Worm (Caenorhabditis elegans) whole organism, mixed stage, embryonic: ENCODE results near the gene F21C10.7.

Experiments used
- M03D4.4 ChIP-seq: sonication (generic microtip); optimal IDR thresholded peaks from 2 replicates; lab custom pipeline; 2017; ENCODE audit warnings: mild to moderate bottlenecking, missing genetic modification characterization, missing compliant biosample characterization
- bed-3 ChIP-seq: fragments of 200-800 bp; sonication (Bioruptor generic); optimal IDR thresholded peaks from 3 replicates; lab custom pipeline; 2018; ENCODE audit warnings: mild to moderate bottlenecking, missing genetic modification characterization, moderate library complexity, missing compliant biosample characterization
- blmp-1 ChIP-seq: fragments of 150-350 bp; optimal IDR thresholded peaks from 2 replicates; lab custom pipeline; 2014; ENCODE audit warnings: missing biosample characterization, missing genetic modification characterization
- ceh-39 ChIP-seq: fragments of 150-350 bp; optimal IDR thresholded peaks from 2 replicates; lab custom pipeline; 2014; ENCODE audit warnings: missing biosample characterization, missing genetic modification characterization
- ceh-43 ChIP-seq: fragments of 200-800 bp; sonication (Bioruptor generic); optimal IDR thresholded peaks from 2 replicates; lab custom pipeline; 2018; ENCODE audit warnings: mild to moderate bottlenecking, missing genetic modification characterization, moderate library complexity, missing compliant biosample characterization
- ceh-83 ChIP-seq: fragments of 200-800 bp; sonication (Bioruptor generic); optimal IDR thresholded peaks from 2 replicates; lab custom pipeline; 2018; ENCODE audit warnings: mild to moderate bottlenecking, missing genetic modification characterization, missing compliant biosample characterization
- ces-1 ChIP-seq: fragments of 150-350 bp; optimal IDR thresholded peaks from 2 replicates; lab custom pipeline; 2014; ENCODE audit warnings: missing biosample characterization, missing genetic modification reagents, missing genetic modification characterization
- cnd-1 ChIP-seq: fragments of 200-800 bp; sonication (Bioruptor generic); optimal IDR thresholded peaks from 2 replicates; lab custom pipeline; 2018; ENCODE audit warnings: mild to moderate bottlenecking, missing genetic modification characterization, missing compliant biosample characterization
- drap-1 ChIP-seq: fragments of 200-800 bp; sonication (Bioruptor generic); optimal IDR thresholded peaks from 3 replicates; lab custom pipeline; 2018; ENCODE audit warnings: mild to moderate bottlenecking, missing genetic modification characterization, missing compliant biosample characterization
- elt-1 ChIP-seq: sonication (generic microtip); optimal IDR thresholded peaks from 2 replicates; lab custom pipeline; 2017; ENCODE audit warnings: missing genetic modification characterization, mild to moderate bottlenecking, missing compliant biosample characterization, antibody characterized with exemption, moderate library complexity, borderline replicate concordance; ENCODE audit not compliant: insufficient read depth
- ham-2 ChIP-seq: fragments of 200-800 bp; sonication (Bioruptor generic); optimal IDR thresholded peaks from 2 replicates; lab custom pipeline; 2018; ENCODE audit warnings: mild to moderate bottlenecking, missing genetic modification characterization, missing compliant biosample characterization
- hlh-1 ChIP-seq: fragments of 150-350 bp; optimal IDR thresholded peaks from 2 replicates; lab custom pipeline; 2014; ENCODE audit warnings: missing biosample characterization, missing genetic modification reagents, missing genetic modification characterization
- lin-13 ChIP-seq: fragments of 150-350 bp; optimal IDR thresholded peaks from 2 replicates; lab custom pipeline; 2014; ENCODE audit warnings: missing biosample characterization, missing genetic modification characterization
- lin-32 ChIP-seq: fragments of 200-800 bp; sonication (Bioruptor generic); optimal IDR thresholded peaks from 2 replicates; lab custom pipeline; 2018; ENCODE audit warnings: mild to moderate bottlenecking, missing genetic modification characterization, missing compliant biosample characterization
- lsy-2 ChIP-seq: fragments of 150-350 bp; optimal IDR thresholded peaks from 2 replicates; lab custom pipeline; 2014; ENCODE audit warnings: missing biosample characterization, missing genetic modification characterization
- mab-5 ChIP-seq: fragments of 150-350 bp; optimal IDR thresholded peaks from 2 replicates; lab custom pipeline; 2014; ENCODE audit warnings: missing biosample characterization, missing genetic modification characterization
- mep-1 ChIP-seq: fragments of 150-350 bp; optimal IDR thresholded peaks from 2 replicates; lab custom pipeline; 2017; ENCODE audit warnings: missing biosample characterization, missing genetic modification reagents, missing genetic modification characterization, inconsistent platforms
- mls-2 ChIP-seq: sonication (generic microtip); optimal IDR thresholded peaks from 2 replicates; lab custom pipeline; 2016; ENCODE audit warnings: mild to moderate bottlenecking, missing genetic modification characterization, moderate library complexity, missing compliant biosample characterization
- nhr-12 ChIP-seq: fragments of 150-350 bp; optimal IDR thresholded peaks from 2 replicates; lab custom pipeline; 2014; ENCODE audit warnings: missing biosample characterization, missing genetic modification characterization
- nhr-2 ChIP-seq: fragments of 150-350 bp; optimal IDR thresholded peaks from 2 replicates; lab custom pipeline; 2014; ENCODE audit warnings: missing biosample characterization, missing genetic modification characterization
- nhr-237 ChIP-seq: fragments of 150-350 bp; optimal IDR thresholded peaks from 2 replicates; lab custom pipeline; 2014; ENCODE audit warnings: missing biosample characterization, missing genetic modification characterization
- nhr-28 ChIP-seq: fragments of 150-350 bp; optimal IDR thresholded peaks from 2 replicates; lab custom pipeline; 2014; ENCODE audit warnings: missing biosample characterization, missing genetic modification characterization
- nhr-76 ChIP-seq: sonication (generic microtip); optimal IDR thresholded peaks from 2 replicates; lab custom pipeline; 2017; ENCODE audit warnings: missing biosample characterization, missing genetic modification characterization
- pha-4 ChIP-seq: fragments of 150-350 bp; optimal IDR thresholded peaks from 2 replicates; lab custom pipeline; 2018; ENCODE audit warnings: missing biosample characterization, missing genetic modification reagents, missing genetic modification characterization
- sem-2 ChIP-seq: fragments of 200-800 bp; sonication (Bioruptor generic); optimal IDR thresholded peaks from 2 replicates; lab custom pipeline; 2018; ENCODE audit warnings: mild to moderate bottlenecking, missing genetic modification characterization, missing compliant biosample characterization
- snpc-4 ChIP-seq: fragments of 150-350 bp; optimal IDR thresholded peaks from 2 replicates; lab custom pipeline; 2014; ENCODE audit warnings: missing biosample characterization, missing genetic modification characterization
- sptf-1 ChIP-seq: sonication (generic microtip); optimal IDR thresholded peaks from 2 replicates; lab custom pipeline; 2017; ENCODE audit warnings: mild to moderate bottlenecking, missing genetic modification characterization, moderate library complexity, missing compliant biosample characterization
- tbx-8 ChIP-seq: fragments of 200-800 bp; sonication (Bioruptor generic); optimal IDR thresholded peaks from 2 replicates; lab custom pipeline; 2018; ENCODE audit warnings: mild to moderate bottlenecking, missing genetic modification characterization, moderate library complexity, missing compliant biosample characterization
- unc-120 ChIP-seq: sonication (generic microtip); optimal IDR thresholded peaks from 2 replicates; lab custom pipeline; 2017; ENCODE audit warnings: missing genetic modification characterization, missing compliant biosample characterization; ENCODE audit not compliant: poor library complexity, severe bottlenecking
- unc-39 ChIP-seq: fragments of 150-350 bp; optimal IDR thresholded peaks from 2 replicates; lab custom pipeline; 2014; ENCODE audit warnings: missing biosample characterization, missing genetic modification characterization
- unc-62 ChIP-seq: fragments of 150-350 bp; optimal IDR thresholded peaks from 2 replicates; lab custom pipeline; 2014; ENCODE audit warnings: missing biosample characterization, missing genetic modification reagents, missing genetic modification characterization
- zip-8 ChIP-seq: fragments of 150-350 bp; optimal IDR thresholded peaks from 2 replicates; lab custom pipeline; 2014; ENCODE audit warnings: missing biosample characterization, missing genetic modification characterization
- ztf-11 ChIP-seq: fragments of 150-350 bp; optimal IDR thresholded peaks from 2 replicates; lab custom pipeline; 2014; ENCODE audit warnings: missing biosample characterization, missing genetic modification characterization

Gene F21C10.7

DNA sequence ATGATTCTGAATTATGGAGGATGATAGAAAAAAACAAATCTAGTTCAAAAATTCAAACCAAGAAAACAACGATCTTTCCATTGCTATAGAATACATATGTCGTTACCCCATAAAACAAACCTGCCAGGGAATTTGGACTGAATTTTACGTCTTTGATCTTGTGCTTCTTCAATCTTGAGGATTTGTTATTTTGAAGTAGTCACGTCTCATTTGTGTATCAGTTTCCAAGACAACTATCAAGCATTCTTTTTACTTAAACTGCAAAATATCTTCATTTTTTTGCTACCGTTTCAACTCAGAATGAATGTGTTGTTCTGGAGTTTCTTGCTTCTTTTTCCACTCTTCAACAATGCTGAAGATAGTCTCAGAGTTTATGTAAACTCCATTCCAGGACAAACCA is 18.2 kb downstream of the F21C10.7 start, which contains the start of gene F21C10.19:
Gene F21C10.19, plus strand, starts transcription at position 301 of the 400 bp plus-strand sequence.
- no peak for TF ChIP-seq pha-4
- no peak for TF ChIP-seq nhr-12 (tag; lab: Kevin White, UChicago)
- TF ChIP-seq blmp-1: no peak
- no peak for TF ChIP-seq lsy-2 (tag; lab: Kevin White, UChicago)
- TF ChIP-seq ceh-83: no peak
- no peak for TF ChIP-seq unc-62 (GFP tag; lab: Kevin White, UChicago)
- no peak for TF ChIP-seq nhr-237 (tag; lab: Kevin White, UChicago)
- no peak for TF ChIP-seq cnd-1
- no peak for TF ChIP-seq mep-1 (tag; lab: Kevin White, UChicago)

DNA sequence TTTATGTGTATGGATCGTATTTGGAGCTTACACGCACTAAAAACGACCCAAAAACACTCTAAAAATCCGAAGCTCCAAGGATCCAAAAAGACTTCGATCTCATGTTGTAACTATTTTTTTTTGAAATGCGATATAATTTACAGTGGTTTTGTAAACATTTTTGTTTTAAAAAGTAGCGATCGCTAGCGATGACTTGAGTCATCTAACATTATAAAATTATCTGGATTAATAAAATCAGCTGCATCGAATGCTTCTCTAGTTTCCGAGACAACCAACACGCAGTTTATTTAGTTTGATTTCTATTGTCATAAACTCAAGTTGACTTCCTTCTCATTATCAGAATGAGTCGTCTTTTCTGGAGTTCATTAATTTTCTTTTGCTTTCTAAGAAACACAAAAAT is 19.5 kb downstream of the F21C10.7 start, which contains the start of gene F21C10.1:
Gene F21C10.1, plus strand, starts transcription at position 301 of the 400 bp plus-strand sequence.
- TF ChIP-seq ztf-11 (tag; lab: Kevin White, UChicago) (no peak), nhr-12 (tag; lab: Kevin White, UChicago) (no peak), mls-2 (tag; lab: Kevin White, UChicago) (no peak), cnd-1 (no peak), unc-120 (tag; lab: Kevin White, UChicago) (no peak), nhr-2 (no peak), snpc-4 (tag; lab: Kevin White, UChicago) (no peak), ham-2 (GFP tag; lab: Kevin White, UChicago) (no peak), sptf-1 (tag; lab: Kevin White, UChicago) (no peak), ceh-83 (no peak)

DNA sequence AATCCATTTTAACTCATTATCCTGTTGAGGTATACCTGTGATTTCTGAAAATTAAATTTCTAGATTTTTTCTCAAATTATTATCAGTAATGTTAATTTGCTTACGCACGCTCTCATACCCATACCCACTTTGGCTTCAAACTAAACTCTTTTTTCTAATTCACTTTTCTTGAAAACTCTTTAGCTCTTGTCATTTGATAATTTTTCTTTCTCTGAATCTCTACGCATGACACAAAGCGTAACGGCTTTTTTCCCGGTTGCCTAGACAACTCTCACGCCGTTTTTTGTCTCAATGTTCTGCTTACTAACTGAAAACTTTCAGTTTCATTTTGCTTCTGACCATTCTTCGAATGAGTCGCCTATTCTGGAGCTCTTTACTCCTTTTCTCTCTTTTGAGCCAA is 21.4 kb downstream of the F21C10.7 start, which contains the start of gene B0222.1:
Gene B0222.1, plus strand, starts transcription at position 306 of the 400 bp plus-strand sequence.
- no peak for TF ChIP-seq lin-32 (GFP tag; lab: Kevin White, UChicago)
- TF ChIP-seq mab-5: no peak
- TF ChIP-seq hlh-1: no peak
- no peak for TF ChIP-seq snpc-4 (tag; lab: Kevin White, UChicago)
- no peak for TF ChIP-seq M03D4.4 (tag; lab: Kevin White, UChicago)
- TF ChIP-seq sptf-1 (tag; lab: Kevin White, UChicago): no peak
- no peak for TF ChIP-seq elt-1
- TF ChIP-seq zip-8 (tag; lab: Kevin White, UChicago): no peak
- no peak for TF ChIP-seq nhr-28 (tag; lab: Kevin White, UChicago)
- TF ChIP-seq ceh-43 (GFP tag; lab: Kevin White, UChicago): no peak

DNA sequence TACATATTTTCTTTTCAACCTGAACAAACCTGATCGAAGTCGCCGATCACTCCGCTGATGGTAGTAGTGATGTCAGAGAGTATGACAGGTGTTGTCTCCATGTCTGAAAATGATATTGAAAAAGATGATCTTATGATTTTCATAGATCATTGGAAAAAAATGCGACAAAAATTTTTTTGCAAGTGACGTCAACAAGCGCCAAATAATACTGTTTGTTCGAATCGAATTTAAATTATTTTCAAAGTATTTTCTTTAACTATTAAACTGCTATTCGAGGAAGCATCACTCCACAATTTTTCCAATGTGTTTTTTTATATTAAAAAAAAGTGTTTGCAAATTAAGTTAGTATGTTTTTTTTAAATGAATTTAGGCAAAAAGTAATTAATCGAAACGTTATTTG is 25.1 kb downstream of the F21C10.7 start, which contains the start of gene pitr-2:
Gene pitr-2, minus strand, starts transcription at position 101 of the 400 bp plus-strand sequence.
- TF ChIP-seq nhr-237 (tag; lab: Kevin White, UChicago): no peak

DNA sequence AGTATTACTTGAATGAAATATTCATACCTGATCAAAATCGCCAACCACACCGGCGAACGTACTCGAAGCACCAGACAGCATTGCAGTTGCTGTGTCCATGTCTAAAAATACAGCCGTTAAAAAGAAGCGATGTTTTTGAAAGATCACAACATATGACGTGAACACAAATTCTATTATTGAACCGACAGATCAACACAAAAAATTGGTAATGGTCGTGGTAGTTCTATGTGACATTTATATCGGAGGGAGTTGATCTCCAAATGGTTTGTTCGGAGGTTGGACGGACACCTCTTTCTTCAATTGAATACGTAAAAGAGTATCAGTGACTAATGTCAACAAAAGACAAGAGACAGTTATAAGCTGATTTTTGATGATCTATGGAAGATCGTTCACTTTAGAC is 28.7 kb downstream of the F21C10.7 start, which contains the start of gene pitr-3:
Gene pitr-3, minus strand, starts transcription at position 101 of the 400 bp plus-strand sequence.
- TF ChIP-seq bed-3 (GFP tag; lab: Kevin White, UChicago) (no peak), drap-1 (GFP tag; lab: Kevin White, UChicago) (no peak), lsy-2 (tag; lab: Kevin White, UChicago) (no peak), unc-120 (tag; lab: Kevin White, UChicago) (no peak), nhr-76 (tag; lab: Kevin White, UChicago) (no peak), ceh-83 (no peak), elt-1 (no peak), cnd-1 (no peak), unc-62 (GFP tag; lab: Kevin White, UChicago) (no peak), tbx-8 (no peak), M03D4.4 (tag; lab: Kevin White, UChicago) (no peak), nhr-2 (no peak), sptf-1 (tag; lab: Kevin White, UChicago) (no peak), zip-8 (tag; lab: Kevin White, UChicago) (no peak)

DNA sequence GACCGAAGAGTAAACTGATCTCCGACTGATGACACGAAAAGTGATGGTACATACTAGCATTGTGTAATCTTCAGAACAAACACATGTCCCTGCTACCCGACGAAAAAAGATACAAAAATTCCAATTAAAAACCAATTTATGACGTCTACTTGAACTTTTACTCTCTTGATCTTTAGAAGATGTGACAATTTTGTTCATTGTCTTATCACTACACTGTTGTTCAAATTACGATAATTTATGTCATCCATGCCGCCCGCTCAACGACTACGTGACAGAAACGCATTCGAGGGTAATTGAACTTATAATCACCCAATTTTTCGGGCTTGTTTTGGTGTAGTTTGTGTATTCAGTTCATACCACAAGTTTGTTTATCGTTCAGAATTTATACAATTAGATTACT is 31.3 kb downstream of the F21C10.7 start:
- TF ChIP-seq ceh-83: no peak
- TF ChIP-seq sem-2: no peak
- no peak for TF ChIP-seq cnd-1
- TF ChIP-seq M03D4.4 (tag; lab: Kevin White, UChicago): no peak
- TF ChIP-seq sptf-1 (tag; lab: Kevin White, UChicago): no peak
- no peak for TF ChIP-seq hlh-1
- TF ChIP-seq ces-1: no peak
- TF ChIP-seq nhr-12 (tag; lab: Kevin White, UChicago): no peak
- no peak for TF ChIP-seq ceh-43 (GFP tag; lab: Kevin White, UChicago)
- TF ChIP-seq ceh-39 (tag; lab: Kevin White, UChicago): no peak
- no peak for TF ChIP-seq unc-39 (tag; lab: Kevin White, UChicago)
- TF ChIP-seq mab-5: no peak
- TF ChIP-seq unc-62 (GFP tag; lab: Kevin White, UChicago): no peak
- no peak for TF ChIP-seq lin-13 (tag; lab: Kevin White, UChicago)
- TF ChIP-seq ztf-11 (tag; lab: Kevin White, UChicago): no peak
- TF ChIP-seq unc-120 (tag; lab: Kevin White, UChicago): no peak
- no peak for TF ChIP-seq nhr-237 (tag; lab: Kevin White, UChicago)
- TF ChIP-seq lin-32 (GFP tag; lab: Kevin White, UChicago): no peak
- no peak for TF ChIP-seq pha-4
